Worm (Caenorhabditis elegans) whole organism, late embryonic: ENCODE measurements around the gene C45G9.9.

Experiments used
- K02D7.2 ChIP-seq: sonication (generic microtip); optimal IDR thresholded peaks from 2 replicates; lab custom pipeline; 2017; ENCODE audit warnings: mild to moderate bottlenecking, missing genetic modification characterization, missing compliant biosample characterization
- T23F11.4 ChIP-seq: fragments of 200-800 bp; sonication (Bioruptor generic); optimal IDR thresholded peaks from 2 replicates; lab custom pipeline; 2018; ENCODE audit warnings: mild to moderate bottlenecking, missing genetic modification characterization, missing compliant biosample characterization
- ama-1 ChIP-seq: fragments of 150-350 bp; optimal IDR thresholded peaks from 2 replicates; lab custom pipeline; 2014
- ceh-18 ChIP-seq: sonication (generic microtip); optimal IDR thresholded peaks from 2 replicates; lab custom pipeline; 2016; ENCODE audit warnings: missing genetic modification characterization, missing compliant biosample characterization
- ceh-2 ChIP-seq: sonication (generic microtip); optimal IDR thresholded peaks from 2 replicates; lab custom pipeline; 2016; ENCODE audit warnings: missing genotype, missing genetic modification characterization, missing compliant biosample characterization
- dmd-4 ChIP-seq: sonication (generic microtip); optimal IDR thresholded peaks from 2 replicates; lab custom pipeline; 2016; ENCODE audit warnings: borderline replicate concordance, missing genetic modification characterization, missing compliant biosample characterization
- ets-4 ChIP-seq: sonication (generic microtip); optimal IDR thresholded peaks from 2 replicates; lab custom pipeline; 2016; ENCODE audit warnings: missing genetic modification characterization, missing compliant biosample characterization
- fkh-10 ChIP-seq: fragments of 150-350 bp; optimal IDR thresholded peaks from 2 replicates; lab custom pipeline; 2014; ENCODE audit warnings: missing biosample characterization, missing genetic modification reagents, missing genetic modification characterization
- hlh-30 ChIP-seq: sonication (generic microtip); optimal IDR thresholded peaks from 2 replicates; lab custom pipeline; 2017; ENCODE audit warnings: antibody characterized with exemption, missing genetic modification characterization, missing compliant biosample characterization; ENCODE audit not compliant: insufficient read depth
- pha-4 ChIP-seq: fragments of 150-350 bp; optimal IDR thresholded peaks from 2 replicates; lab custom pipeline; 2018; ENCODE audit warnings: missing biosample characterization, missing genetic modification reagents, missing genetic modification characterization
- pqm-1 ChIP-seq: sonication (generic microtip); optimal IDR thresholded peaks from 2 replicates; lab custom pipeline; 2016; ENCODE audit warnings: missing genetic modification characterization, missing compliant biosample characterization
- sox-4 ChIP-seq: sonication (generic microtip); optimal IDR thresholded peaks from 2 replicates; lab custom pipeline; 2017; ENCODE audit warnings: mild to moderate bottlenecking, missing genetic modification characterization, inconsistent platforms, missing compliant biosample characterization
- tbx-2 ChIP-seq: sonication (generic microtip); optimal IDR thresholded peaks from 2 replicates; lab custom pipeline; 2016; ENCODE audit warnings: missing genetic modification characterization, missing compliant biosample characterization
- unc-55 ChIP-seq: sonication (generic microtip); optimal IDR thresholded peaks from 2 replicates; lab custom pipeline; 2017; ENCODE audit warnings: missing biosample characterization, missing genetic modification reagents, missing genetic modification characterization

- TF ChIP-seq ceh-18 (tag; lab: Kevin White, UChicago) (no peak), ets-4 (tag; lab: Kevin White, UChicago) (no peak), tbx-2 (tag; lab: Kevin White, UChicago) (no peak), pqm-1 (tag; lab: Kevin White, UChicago) (no peak), dmd-4 (tag; lab: Kevin White, UChicago) (no peak), T23F11.4 (GFP tag; lab: Kevin White, UChicago) (no peak), pha-4 (no peak), sox-4 (tag; lab: Kevin White, UChicago) (no peak), fkh-10 (GFP tag; lab: Kevin White, UChicago) (no peak), ceh-2 (tag; lab: Kevin White, UChicago) (no peak), ama-1 (lab: Kevin White, UChicago) (no peak), K02D7.2 (tag; lab: Kevin White, UChicago) (no peak), unc-55 (GFP tag; lab: Kevin White, UChicago) (no peak), hlh-30 (tag; lab: Kevin White, UChicago) (no peak)
These were observed 28.4 kb downstream of the C45G9.9 start for ce11 chrIII:5027219-5027618.
